Fruit fly (Drosophila melanogaster) whole organism, embryonic: Measurements from ENCODE around the gene CG4770.
A peak's percentile ranks its signal among the peaks of the same experiment; 100 is the strongest.

Experiments
- CG1024 ChIP-seq: fragments of 200-800 bp; sonication (Bioruptor generic); IDR thresholded peaks from 2 replicates; pipeline ENCODE4 v1.3.6; 2022; ENCODE audit warnings: missing biosample characterization, missing genetic modification characterization
- CG10267 ChIP-seq: fragments of 200-800 bp; sonication (Bioruptor generic); optimal IDR thresholded peaks from 2 replicates; lab custom pipeline; 2018; ENCODE audit warnings: missing biosample characterization, mild to moderate bottlenecking, missing genetic modification characterization, moderate library complexity
- CG11085 ChIP-seq: fragments of 200-800 bp; sonication (Bioruptor generic); IDR thresholded peaks from 2 replicates; pipeline ENCODE4 v1.3.6; 2022; ENCODE audit warnings: missing biosample characterization, missing genetic modification characterization
- CG11696 ChIP-seq: fragments of 200-800 bp; sonication (Bioruptor generic); IDR thresholded peaks from 2 replicates; pipeline ENCODE4 v1.3.6; 2022; ENCODE audit warnings: missing biosample characterization, missing genetic modification characterization
- CG12155 ChIP-seq: fragments of 200-800 bp; sonication (Bioruptor generic); optimal IDR thresholded peaks from 3 replicates; lab custom pipeline; 2016; ENCODE audit warnings: missing biosample characterization, missing genetic modification characterization
- CG12299 ChIP-seq: fragments of 200-800 bp; sonication (Bioruptor generic); optimal IDR thresholded peaks from 2 replicates; lab custom pipeline; 2018; ENCODE audit warnings: missing biosample characterization, mild to moderate bottlenecking, missing genetic modification characterization
- CG12659 ChIP-seq: fragments of 200-800 bp; sonication (Bioruptor generic); optimal IDR thresholded peaks from 3 replicates; lab custom pipeline; 2017; ENCODE audit warnings: mild to moderate bottlenecking, missing biosample characterization, missing genetic modification reagents, missing genetic modification characterization
- CG13123 ChIP-seq: fragments of 200-800 bp; sonication (Bioruptor generic); optimal IDR thresholded peaks from 2 replicates; lab custom pipeline; 2016; ENCODE audit warnings: missing biosample characterization, missing genetic modification characterization
- CG15479 ChIP-seq: fragments of 200-800 bp; sonication (Bioruptor generic); optimal IDR thresholded peaks from 3 replicates; lab custom pipeline; 2019; ENCODE audit warnings: missing biosample characterization, mild to moderate bottlenecking, missing genetic modification characterization, moderate library complexity
- CG16813 ChIP-seq: fragments of 200-800 bp; sonication (Bioruptor generic); IDR thresholded peaks from 3 replicates; pipeline ENCODE4 v1.3.6; 2022; ENCODE audit warnings: missing biosample characterization, missing genetic modification characterization; ENCODE audit not compliant: partially characterized antibody
- CG32772 ChIP-seq: fragments of 200-800 bp; sonication (Bioruptor generic); IDR thresholded peaks from 2 replicates; pipeline ENCODE4 v1.3.6; 2022; ENCODE audit warnings: missing biosample characterization, missing genetic modification characterization
- CG3281 ChIP-seq: fragments of 200-800 bp; sonication (Bioruptor generic); optimal IDR thresholded peaks from 3 replicates; lab custom pipeline; 2017; ENCODE audit warnings: missing biosample characterization, mild to moderate bottlenecking, missing genetic modification characterization
- CG34224 ChIP-seq: fragments of 200-800 bp; sonication (Bioruptor generic); IDR thresholded peaks from 3 replicates; pipeline ENCODE4 v1.3.6; 2022; ENCODE audit warnings: missing biosample characterization, missing genetic modification characterization; ENCODE audit not compliant: partially characterized antibody
- CG4282 ChIP-seq: fragments of 200-800 bp; sonication (Bioruptor generic); optimal IDR thresholded peaks from 2 replicates; lab custom pipeline; 2016; ENCODE audit warnings: missing biosample characterization, missing genetic modification characterization
- CG7357 ChIP-seq: fragments of 200-800 bp; sonication (Bioruptor generic); IDR thresholded peaks from 3 replicates; pipeline ENCODE4 v1.3.6; 2022; ENCODE audit warnings: missing biosample characterization, missing genetic modification characterization
- CG8089 ChIP-seq: fragments of 200-800 bp; sonication (Bioruptor generic); optimal IDR thresholded peaks from 3 replicates; lab custom pipeline; 2016; ENCODE audit warnings: missing biosample characterization, missing genetic modification characterization
- CG8290 ChIP-seq, 3 experiments: fragments of 200-800 bp; sonication (Bioruptor generic); optimal IDR thresholded peaks; 2 replicates each; lab custom pipeline; 2016 to 2019; ENCODE audit warnings: missing biosample characterization in 3 of 3, missing genetic modification characterization in 3 of 3, mild to moderate bottlenecking in 2 of 3, moderate library complexity in 1 of 3
- CG8388 ChIP-seq: fragments of 200-800 bp; sonication (Bioruptor generic); optimal IDR thresholded peaks from 2 replicates; lab custom pipeline; 2019; ENCODE audit warnings: missing biosample characterization, mild to moderate bottlenecking, missing genetic modification characterization, moderate library complexity
- CkIIα-i1 ChIP-seq: fragments of 200-800 bp; sonication (Bioruptor generic); IDR thresholded peaks from 2 replicates; pipeline ENCODE4 v1.3.6; 2022; ENCODE audit warnings: missing biosample characterization, missing genetic modification characterization
- D ChIP-seq, 2 experiments: fragments of 200-800 bp in 1 of 2; fragments of >200 bp in 1 of 2; sonication (Bioruptor generic) in 1 of 2; optimal IDR thresholded peaks; 2 replicates in 1 of 2; 3 replicates in 1 of 2; lab custom pipeline; 2017; ENCODE audit warnings: mild to moderate bottlenecking in 1 of 2, missing biosample characterization in 1 of 2, missing genetic modification characterization in 1 of 2, missing genetic modification reagents in 1 of 2
- Dp ChIP-seq: fragments of 200-800 bp; sonication (Bioruptor generic); optimal IDR thresholded peaks from 2 replicates; lab custom pipeline; 2018; ENCODE audit warnings: missing biosample characterization, mild to moderate bottlenecking, missing genetic modification characterization, moderate library complexity
- E2f1 ChIP-seq: fragments of 200-800 bp; sonication (Bioruptor generic); IDR thresholded peaks from 2 replicates; pipeline ENCODE4 v1.3.6; 2022; ENCODE audit warnings: missing biosample characterization, missing genetic modification characterization
- HmgZ ChIP-seq: fragments of 200-800 bp; sonication (Bioruptor generic); optimal IDR thresholded peaks from 2 replicates; lab custom pipeline; 2018; ENCODE audit warnings: missing biosample characterization, mild to moderate bottlenecking, missing genetic modification characterization
- Lim3 ChIP-seq: fragments of 200-800 bp; sonication (Bioruptor generic); IDR thresholded peaks from 2 replicates; pipeline ENCODE4 v1.3.6; 2022; ENCODE audit warnings: missing biosample characterization, missing genetic modification characterization
- Meics ChIP-seq: fragments of 200-800 bp; sonication (Bioruptor generic); optimal IDR thresholded peaks from 2 replicates; lab custom pipeline; 2017; ENCODE audit warnings: missing biosample characterization, mild to moderate bottlenecking, missing genetic modification characterization
- Mes4 ChIP-seq: fragments of 200-800 bp; sonication (Bioruptor generic); optimal IDR thresholded peaks from 2 replicates; lab custom pipeline; 2016; ENCODE audit warnings: missing biosample characterization, missing genetic modification characterization
- Oli ChIP-seq: fragments of 200-800 bp; sonication (Bioruptor generic); optimal IDR thresholded peaks from 2 replicates; lab custom pipeline; 2018; ENCODE audit warnings: missing biosample characterization, mild to moderate bottlenecking, missing genetic modification characterization, moderate library complexity
- Rx ChIP-seq: fragments of 200-800 bp; sonication (Bioruptor generic); IDR thresholded peaks from 2 replicates; pipeline ENCODE4 v1.3.6; 2022; ENCODE audit warnings: missing biosample characterization, missing genetic modification characterization
- bowl ChIP-seq: fragments of 200-800 bp; sonication (Bioruptor generic); IDR thresholded peaks from 2 replicates; pipeline ENCODE4 v1.3.6; 2022; ENCODE audit warnings: missing biosample characterization, missing genetic modification characterization
- btn ChIP-seq: fragments of 200-800 bp; sonication (Bioruptor generic); optimal IDR thresholded peaks from 2 replicates; lab custom pipeline; 2016; ENCODE audit warnings: missing biosample characterization, missing genetic modification characterization
- cas ChIP-seq: fragments of 200-800 bp; sonication (Bioruptor generic); IDR thresholded peaks from 2 replicates; pipeline ENCODE4 v1.3.6; 2022; ENCODE audit warnings: missing biosample characterization, missing genetic modification characterization
- chn ChIP-seq: fragments of 200-800 bp; sonication (Bioruptor generic); optimal IDR thresholded peaks from 2 replicates; lab custom pipeline; 2016; ENCODE audit warnings: missing biosample characterization, missing genetic modification characterization
- dpn ChIP-seq, 2 experiments: fragments of 200-800 bp; sonication (Bioruptor generic); optimal IDR thresholded peaks; 3 replicates each; lab custom pipeline; 2016; ENCODE audit warnings: missing biosample characterization in 2 of 2, missing genetic modification characterization in 2 of 2
- ems ChIP-seq: fragments of 200-800 bp; sonication (Bioruptor generic); optimal IDR thresholded peaks from 3 replicates; lab custom pipeline; 2016; ENCODE audit warnings: missing biosample characterization, missing genetic modification characterization
- exex ChIP-seq: fragments of 200-800 bp; sonication (Bioruptor generic); optimal IDR thresholded peaks from 4 replicates; lab custom pipeline; 2018; ENCODE audit warnings: missing biosample characterization, mild to moderate bottlenecking, missing genetic modification characterization, moderate library complexity
- gce ChIP-seq: fragments of 200-800 bp; sonication (Bioruptor generic); IDR thresholded peaks from 3 replicates; pipeline ENCODE4 v1.3.6; 2022; ENCODE audit warnings: missing biosample characterization, missing genetic modification characterization
- gfzf ChIP-seq: fragments of 200-800 bp; sonication (Bioruptor generic); optimal IDR thresholded peaks from 2 replicates; lab custom pipeline; 2016; ENCODE audit warnings: missing biosample characterization, mild to moderate bottlenecking, missing genetic modification characterization, moderate library complexity
- grn ChIP-seq: fragments of 200-800 bp; sonication (Bioruptor generic); optimal IDR thresholded peaks from 3 replicates; lab custom pipeline; 2017; ENCODE audit warnings: missing biosample characterization, missing genetic modification characterization
- h ChIP-seq: fragments of >200 bp; optimal IDR thresholded peaks from 2 replicates; lab custom pipeline; 2017
- ham ChIP-seq: fragments of 200-800 bp; sonication (Bioruptor generic); IDR thresholded peaks from 2 replicates; pipeline ENCODE4 v1.3.6; 2022; ENCODE audit warnings: missing biosample characterization, missing genetic modification characterization
- her ChIP-seq: fragments of 200-800 bp; sonication (Bioruptor generic); optimal IDR thresholded peaks from 2 replicates; lab custom pipeline; 2016; ENCODE audit warnings: missing biosample characterization, missing genetic modification characterization
- luna ChIP-seq: fragments of 200-800 bp; sonication (Bioruptor generic); optimal IDR thresholded peaks from 2 replicates; lab custom pipeline; 2016; ENCODE audit warnings: missing biosample characterization, missing genetic modification characterization
- nerfin-1 ChIP-seq: fragments of 200-800 bp; sonication (Bioruptor generic); optimal IDR thresholded peaks from 3 replicates; lab custom pipeline; 2019; ENCODE audit warnings: missing biosample characterization, mild to moderate bottlenecking, missing genetic modification characterization, moderate library complexity
- phol ChIP-seq: fragments of 200-800 bp; sonication (Bioruptor generic); optimal IDR thresholded peaks from 3 replicates; lab custom pipeline; 2018; ENCODE audit warnings: missing biosample characterization, mild to moderate bottlenecking, missing genetic modification characterization, moderate library complexity
- seq ChIP-seq: fragments of 200-800 bp; sonication (Bioruptor generic); IDR thresholded peaks from 2 replicates; pipeline ENCODE4 v1.3.6; 2022; ENCODE audit warnings: missing biosample characterization, missing genetic modification characterization
- sob ChIP-seq: fragments of 200-800 bp; sonication (Bioruptor generic); IDR thresholded peaks from 2 replicates; pipeline ENCODE4 v1.3.6; 2022; ENCODE audit warnings: missing biosample characterization, missing genetic modification characterization
- sqz ChIP-seq: fragments of 200-800 bp; sonication (Bioruptor generic); optimal IDR thresholded peaks from 3 replicates; lab custom pipeline; 2018; ENCODE audit warnings: missing biosample characterization, mild to moderate bottlenecking, missing genetic modification characterization
- tin ChIP-seq: fragments of 200-800 bp; sonication (Bioruptor generic); optimal IDR thresholded peaks from 3 replicates; lab custom pipeline; 2016; ENCODE audit warnings: missing biosample characterization, missing genetic modification characterization
- wek ChIP-seq: fragments of 200-800 bp; sonication (Bioruptor generic); optimal IDR thresholded peaks from 3 replicates; lab custom pipeline; 2018; ENCODE audit warnings: missing biosample characterization, mild to moderate bottlenecking, missing genetic modification characterization, moderate library complexity
- wor ChIP-seq: fragments of 200-800 bp; sonication (Bioruptor generic); IDR thresholded peaks from 2 replicates; pipeline ENCODE4 v1.3.6; 2022; ENCODE audit warnings: missing biosample characterization, missing genetic modification characterization

CG4770 gene

DNA sequence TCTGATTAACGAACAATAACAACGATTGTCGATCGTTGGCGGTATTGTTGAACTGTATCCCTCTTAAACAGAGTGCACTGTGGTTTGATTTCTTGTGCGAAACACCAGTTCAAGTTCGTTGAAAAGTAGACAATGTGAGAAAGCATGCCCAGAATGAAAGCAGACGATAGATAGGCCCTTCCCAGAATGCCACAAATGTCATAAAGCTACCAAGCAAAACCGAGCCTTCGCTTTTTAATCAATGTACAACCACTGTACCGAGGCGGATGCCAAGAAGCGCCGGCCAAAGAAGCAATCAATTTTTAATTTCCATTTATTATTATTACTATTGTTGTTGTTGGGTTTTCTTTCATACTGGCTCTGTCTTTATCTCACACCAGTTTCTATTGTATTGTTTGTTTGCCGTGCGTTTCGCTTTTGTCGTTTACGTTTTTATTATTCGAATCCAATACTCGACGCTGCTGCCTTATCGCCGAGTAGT, 9.4 kb upstream of the CG4770 start (continued):
- TF ChIP-seq exex (tag; lab: Kevin White, UChicago): peak; percentile 87
- TF ChIP-seq grn (GFP tag; lab: Kevin White, UChicago): no peak
- TF ChIP-seq chn (GFP tag; lab: Kevin White, UChicago): peak; percentile 83
- TF ChIP-seq CG12299: peak; percentile 49
- no peak for TF ChIP-seq D (optimal IDR thresholded peaks at IDR 0.05; lab: Kevin White, UChicago)
- peak; percentile 67 for TF ChIP-seq D (GFP tag; optimal IDR thresholded peaks at IDR 0.05; lab: Kevin White, UChicago)
- peak; percentile 88 for TF ChIP-seq Oli
- TF ChIP-seq CG8089: peak; percentile 81
- TF ChIP-seq luna: peak; percentile 51
- TF ChIP-seq nerfin-1 (tag; lab: Kevin White, UChicago): no peak
- peak; percentile 81 to 91 for TF ChIP-seq dpn (GFP tag; optimal IDR thresholded peaks at IDR 0.05; lab: Kevin White, UChicago)
- TF ChIP-seq sob (GFP tag; lab: Robert Waterston, UW): peak; percentile 85
- peak; percentile 73 for TF ChIP-seq CG8388 (GFP tag; lab: Kevin White, UChicago)
- TF ChIP-seq wor: peak; percentile 78
- TF ChIP-seq CG32772 (GFP tag; lab: Robert Waterston, UW): peak; percentile 82
- peak; percentile 76 for TF ChIP-seq phol (tag; lab: Kevin White, UChicago)
- TF ChIP-seq CG7357 (GFP tag; lab: Robert Waterston, UW): peak; percentile 66; the same call in 2 of the 3 replicates
- TF ChIP-seq HmgZ: peak; percentile 77
- TF ChIP-seq ems: peak; percentile 76
- no peak for TF ChIP-seq ham (GFP tag; lab: Robert Waterston, UW)
- peak; percentile 65 for TF ChIP-seq CG13123 (GFP tag; lab: Kevin White, UChicago)
- no peak for TF ChIP-seq gfzf
- TF ChIP-seq CG3281 (GFP tag; lab: Kevin White, UChicago): peak; percentile 70
- peak; percentile 73 for TF ChIP-seq CG4282
- TF ChIP-seq CG12659 (GFP tag; lab: Kevin White, UChicago): peak; percentile 81
- peak; percentile 66 for TF ChIP-seq Lim3 (GFP tag; lab: Robert Waterston, UW)
- TF ChIP-seq CkIIα-i1 (GFP tag; lab: Robert Waterston, UW): 0 out of 2 replicates have a peak, but pooled peaks have one; percentile 23
- peak; percentile 88 for TF ChIP-seq her (GFP tag; lab: Kevin White, UChicago)
- peak; percentile 93 for TF ChIP-seq seq (GFP tag; lab: Robert Waterston, UW)
- no peak for TF ChIP-seq sqz
- TF ChIP-seq wek: peak; percentile 26
- peak; percentile 68; the same call in 1 of the 2 replicates for TF ChIP-seq CG1024 (GFP tag; lab: Robert Waterston, UW)
- no peak for TF ChIP-seq h (lab: Kevin White, UChicago)
- peak; percentile 81 for TF ChIP-seq Rx (GFP tag; lab: Robert Waterston, UW)
- peak; percentile 88; the same call in 2 of the 3 replicates for TF ChIP-seq gce
- peak; percentile 42 for TF ChIP-seq Mes4 (GFP tag; lab: Kevin White, UChicago)
- TF ChIP-seq E2f1 (GFP tag; lab: Robert Waterston, UW): peak; percentile 89
- peak; percentile 78 for TF ChIP-seq tin (GFP tag; lab: Kevin White, UChicago)
- TF ChIP-seq CG34224 (GFP tag; lab: Robert Waterston, UW): no peak
- TF ChIP-seq Meics (GFP tag; lab: Kevin White, UChicago): peak; percentile 85
- TF ChIP-seq cas: peak; percentile 67; the same call in 1 of the 2 replicates
- TF ChIP-seq CG16813 (GFP tag; lab: Robert Waterston, UW): no peak
- TF ChIP-seq CG10267 (tag; lab: Kevin White, UChicago): peak; percentile 52
- 0 out of 2 replicates have a peak, but pooled peaks have one; percentile 20 for TF ChIP-seq bowl (GFP tag; lab: Robert Waterston, UW)
- no peak for TF ChIP-seq CG15479 (GFP tag; lab: Kevin White, UChicago)
- TF ChIP-seq CG12155 (GFP tag; lab: Kevin White, UChicago): peak; percentile 82
- peak; percentile 73 for TF ChIP-seq CG11696 (GFP tag; lab: Robert Waterston, UW)
- no peak for TF ChIP-seq Dp
- peak; percentile 49 for TF ChIP-seq btn (GFP tag; lab: Kevin White, UChicago)
- TF ChIP-seq CG11085: peak; percentile 66
- TF ChIP-seq CG8290 (GFP tag; optimal IDR thresholded peaks at IDR 0.05; lab: Kevin White, UChicago): peak; percentile 21
- TF ChIP-seq CG8290 (tag; optimal IDR thresholded peaks at IDR 0.05; lab: Kevin White, UChicago): peak in 1 of 2 experiments; percentile 96
